Fruit fly (Drosophila melanogaster): ENCODE results near the gene CG13244.
A peak's percentile ranks its signal among the peaks of the same experiment; 100 is the strongest.

Gene CG13244

dm6 chr2L:15912901-15913673 lies 3.6 kb upstream of the CG13244 start (continued):
- no peak for TF ChIP-seq ham (GFP tag; IDR thresholded peaks at IDR 0.05)
- no peak for TF ChIP-seq crp (GFP tag; optimal IDR thresholded peaks at IDR 0.05)
- TF ChIP-seq prd (optimal IDR thresholded peaks at IDR 0.05) = no peak
- TF ChIP-seq prd (GFP tag; IDR thresholded peaks at IDR 0.05) = peak; percentile 63
- peak; percentile 92 for TF ChIP-seq phol (tag; optimal IDR thresholded peaks at IDR 0.05)
- no peak for TF ChIP-seq Opbp (GFP tag; IDR thresholded peaks at IDR 0.05; ENCODE audit: partially characterized antibody)
- TF ChIP-seq ro (GFP tag; IDR thresholded peaks at IDR 0.05) = peak; percentile 41; the same call in 1 of the 2 replicates
- peak; percentile 42 for TF ChIP-seq esg (GFP tag; conservative IDR thresholded peaks at IDR 0.05)
- TF ChIP-seq chinmo (GFP tag; IDR thresholded peaks at IDR 0.05; ENCODE audit: partially characterized antibody) = peak; percentile 96
- peak in 1 of 2 experiments; percentile 81 for TF ChIP-seq eve (GFP tag; optimal IDR thresholded peaks at IDR 0.05)
- peak; percentile 16 for TF ChIP-seq CrebB (tag; optimal IDR thresholded peaks at IDR 0.05)
- no peak for TF ChIP-seq CG4707 (GFP tag; optimal IDR thresholded peaks at IDR 0.05)
- TF ChIP-seq Oli (tag; optimal IDR thresholded peaks at IDR 0.05) = peak; percentile 88
- TF ChIP-seq gro (GFP tag; optimal IDR thresholded peaks at IDR 0.05) = peak; percentile 47
- TF ChIP-seq CG6654 (GFP tag; optimal IDR thresholded peaks at IDR 0.05) = peak; percentile 68
- TF ChIP-seq CG4328 (GFP tag; optimal IDR thresholded peaks at IDR 0.05) = peak; percentile 46
- TF ChIP-seq Usf (GFP tag; optimal IDR thresholded peaks at IDR 0.05) = peak; percentile 64
- TF ChIP-seq pnt (GFP tag; optimal IDR thresholded peaks at IDR 0.05) = peak; percentile 13
- TF ChIP-seq Doc2 (GFP tag; IDR thresholded peaks at IDR 0.05) = no peak
- TF ChIP-seq CG6813 (GFP tag; optimal IDR thresholded peaks at IDR 0.05) = peak; percentile 3
- peak; percentile 47 for TF ChIP-seq gcm (GFP tag; optimal IDR thresholded peaks at IDR 0.05)
- no peak for TF ChIP-seq CG7745 (tag; optimal IDR thresholded peaks at IDR 0.05)
- peak; percentile 24 for TF ChIP-seq CG18764 (GFP tag; optimal IDR thresholded peaks at IDR 0.05)
- no peak for TF ChIP-seq Hr39 (optimal IDR thresholded peaks at IDR 0.05)
- TF ChIP-seq az2 (GFP tag; optimal IDR thresholded peaks at IDR 0.05) = peak; percentile 63
- peak; percentile 50; the same call in 1 of the 2 replicates for TF ChIP-seq CG42726 (GFP tag; IDR thresholded peaks at IDR 0.05; ENCODE audit: partially characterized antibody)
- peak; percentile 27; the same call in 1 of the 2 replicates for TF ChIP-seq ap (GFP tag; IDR thresholded peaks at IDR 0.05)
- TF ChIP-seq gem (tag; optimal IDR thresholded peaks at IDR 0.05) = peak; percentile 94
- TF ChIP-seq bigmax (GFP tag; optimal IDR thresholded peaks at IDR 0.05) = peak; percentile 0
- TF ChIP-seq CG31365 (tag; optimal IDR thresholded peaks at IDR 0.05) = no peak
- no peak for TF ChIP-seq Mes4 (GFP tag; optimal IDR thresholded peaks at IDR 0.05)
- peak; percentile 78 for TF ChIP-seq CG12104 (GFP tag; optimal IDR thresholded peaks at IDR 0.05)
- TF ChIP-seq kni (GFP tag; optimal IDR thresholded peaks at IDR 0.05) = peak; percentile 96
- no peak; the same call in 2 of the 3 replicates for TF ChIP-seq Mrtf (GFP tag; IDR thresholded peaks at IDR 0.05)
- TF ChIP-seq tup (GFP tag; optimal IDR thresholded peaks at IDR 0.05) = no peak
- peak; percentile 97 for TF ChIP-seq CG17361 (GFP tag; IDR thresholded peaks at IDR 0.05)
- 0 out of 2 replicates have a peak, but pooled peaks have one; percentile 13 for TF ChIP-seq Ada2b (GFP tag; IDR thresholded peaks at IDR 0.05)
- TF ChIP-seq cg (GFP tag; optimal IDR thresholded peaks at IDR 0.05) = peak; percentile 93
- TF ChIP-seq CG12769 (tag; optimal IDR thresholded peaks at IDR 0.05) = peak; percentile 99
- peak; percentile 71 for TF ChIP-seq ttk (GFP tag; IDR thresholded peaks at IDR 0.05)
- TF ChIP-seq CG5180 (GFP tag; optimal IDR thresholded peaks at IDR 0.05) = peak; percentile 63
- TF ChIP-seq CG8281 (tag; optimal IDR thresholded peaks at IDR 0.05) = peak; percentile 50
- no peak for TF ChIP-seq Deaf1 (tag; optimal IDR thresholded peaks at IDR 0.05)
- peak; percentile 51 for TF ChIP-seq Fer3 (tag; optimal IDR thresholded peaks at IDR 0.05)
- TF ChIP-seq Bgb (GFP tag; IDR thresholded peaks at IDR 0.05; ENCODE audit: partially characterized antibody) = peak; percentile 38; the same call in 1 of the 2 replicates
- no peak for TF ChIP-seq CG17612 (GFP tag; IDR thresholded peaks at IDR 0.05)
- no peak for TF ChIP-seq BEAF-32 (GFP tag; optimal IDR thresholded peaks at IDR 0.05)
- TF ChIP-seq CG9932 (GFP tag; IDR thresholded peaks at IDR 0.05) = peak; percentile 5; the same call in 1 of the 2 replicates
